Comparison of ENCODE assay signal across 6 worm cellular contexts in the genomic region with DNA sequence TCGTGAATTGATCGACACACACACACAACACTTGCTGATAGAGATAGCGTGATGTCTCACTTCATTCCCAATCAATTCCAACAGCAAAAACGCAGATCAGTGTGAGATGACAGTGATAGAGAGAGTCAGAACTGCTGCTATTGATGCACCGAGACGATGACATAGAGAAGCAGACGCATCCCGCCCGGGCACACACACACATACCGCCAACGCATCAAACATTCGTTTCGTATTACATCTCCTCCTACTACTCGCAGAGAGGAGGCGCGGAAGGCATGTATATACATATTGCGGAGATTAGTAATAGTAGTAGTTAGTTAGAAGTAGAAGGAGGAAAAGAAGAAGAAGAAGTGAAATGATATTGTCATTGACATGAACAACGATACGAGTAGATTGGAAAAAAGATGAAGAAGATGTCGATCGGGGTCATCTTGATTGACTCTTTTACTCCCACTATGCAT.
TF ChIP-seq lines count a peak whose summit lies in the region.

No protein-coding gene starts in this region.

TF ChIP-seq in whole organism, L1 larva, 84 proteins besides CTCF, POLR2A, EP300 and RAD21 (continued from another document and continues in another):
- TF ChIP-seq zag-1 (tag; optimal IDR thresholded peaks at IDR 0.05; lab: Kevin White, UChicago): no peak
- no peak for TF ChIP-seq sox-4 (tag; optimal IDR thresholded peaks at IDR 0.05; lab: Kevin White, UChicago)
- peak; percentile 61 for TF ChIP-seq C16A3.4 (tag; optimal IDR thresholded peaks at IDR 0.05; lab: Kevin White, UChicago)
- TF ChIP-seq efl-3 (GFP tag; optimal IDR thresholded peaks at IDR 0.05; lab: Kevin White, UChicago): no peak
- TF ChIP-seq rnt-1 (tag; optimal IDR thresholded peaks at IDR 0.05; lab: Kevin White, UChicago): peak; percentile 71
- TF ChIP-seq fkh-8 (tag; optimal IDR thresholded peaks at IDR 0.05; lab: Kevin White, UChicago): no peak
- TF ChIP-seq ceh-90 (tag; optimal IDR thresholded peaks at IDR 0.05; lab: Kevin White, UChicago): no peak
- no peak for TF ChIP-seq sup-37 (GFP tag; optimal IDR thresholded peaks at IDR 0.05; lab: Kevin White, UChicago)
- TF ChIP-seq hlh-4 (tag; optimal IDR thresholded peaks at IDR 0.05; lab: Kevin White, UChicago): no peak
- TF ChIP-seq mab-9 (GFP tag; IDR thresholded peaks at IDR 0.05; lab: Robert Waterston, UW): no peak
- no peak for TF ChIP-seq pax-3 (tag; optimal IDR thresholded peaks at IDR 0.05; lab: Kevin White, UChicago)
- peak; percentile 17 for TF ChIP-seq nhr-47 (tag; optimal IDR thresholded peaks at IDR 0.05; lab: Kevin White, UChicago)
- peak; percentile 4 to 64 for TF ChIP-seq lin-35 (GFP tag; optimal IDR thresholded peaks at IDR 0.05; lab: Kevin White, UChicago)
- no peak for TF ChIP-seq nhr-77 (tag; optimal IDR thresholded peaks at IDR 0.05; lab: Kevin White, UChicago)
- peak; percentile 59 for TF ChIP-seq unc-130 (tag; optimal IDR thresholded peaks at IDR 0.05; lab: Kevin White, UChicago)
- TF ChIP-seq unc-30 (tag; optimal IDR thresholded peaks at IDR 0.05; lab: Kevin White, UChicago): no peak
- no peak for TF ChIP-seq fos-1 (tag; optimal IDR thresholded peaks at IDR 0.05; lab: Kevin White, UChicago)
- peak; percentile 59 for TF ChIP-seq jun-1 (tag; optimal IDR thresholded peaks at IDR 0.05; lab: Kevin White, UChicago)
- no peak for TF ChIP-seq ceh-8 (GFP tag; optimal IDR thresholded peaks at IDR 0.05; lab: Kevin White, UChicago)
- no peak for TF ChIP-seq lin-39 (tag; optimal IDR thresholded peaks at IDR 0.05; lab: Kevin White, UChicago)
- TF ChIP-seq tbx-2 (tag; optimal IDR thresholded peaks at IDR 0.05; lab: Kevin White, UChicago): peak; percentile 0
- TF ChIP-seq aly-2 (tag; optimal IDR thresholded peaks at IDR 0.05; lab: Kevin White, UChicago): peak; percentile 30

TF ChIP-seq in whole organism, L2 larva, 48 proteins besides CTCF, POLR2A, EP300 and RAD21 (continued from another document):
- TF ChIP-seq nhr-21 (tag; optimal IDR thresholded peaks at IDR 0.05; lab: Kevin White, UChicago) (peak; percentile 67), ceh-16 (tag; optimal IDR thresholded peaks at IDR 0.05; lab: Kevin White, UChicago) (peak; percentile 62), ama-1 (optimal IDR thresholded peaks at IDR 0.05; lab: Kevin White, UChicago) (peak; percentile 19), nhr-77 (tag; optimal IDR thresholded peaks at IDR 0.05; lab: Kevin White, UChicago) (no peak), fos-1 (tag; optimal IDR thresholded peaks at IDR 0.05; lab: Kevin White, UChicago) (peak; percentile 95), snpc-4 (tag; optimal IDR thresholded peaks at IDR 0.05; lab: Kevin White, UChicago) (no peak), sma-3 (GFP tag; optimal IDR thresholded peaks at IDR 0.05; lab: Kevin White, UChicago) (peak; percentile 73), nhr-25 (tag; optimal IDR thresholded peaks at IDR 0.05; lab: Kevin White, UChicago) (peak; percentile 31), C34F6.9 (tag; optimal IDR thresholded peaks at IDR 0.05; lab: Kevin White, UChicago) (peak; percentile 41), skn-1 (tag; optimal IDR thresholded peaks at IDR 0.05; lab: Kevin White, UChicago) (peak; percentile 32), lsy-2 (tag; optimal IDR thresholded peaks at IDR 0.05; lab: Kevin White, UChicago) (peak in 1 of 2 experiments; percentile 49), F13H6.1 (tag; optimal IDR thresholded peaks at IDR 0.05; lab: Kevin White, UChicago) (peak; percentile 70), crh-2 (tag; optimal IDR thresholded peaks at IDR 0.05; lab: Kevin White, UChicago) (peak; percentile 45)

TF ChIP-seq in whole organism, L3 larva, 47 proteins besides CTCF, POLR2A, EP300 and RAD21 (continued from another document and continues in another):
- no peak for TF ChIP-seq ztf-11 (tag; optimal IDR thresholded peaks at IDR 0.05; lab: Kevin White, UChicago)
- peak; percentile 89 for TF ChIP-seq elt-1 (tag; optimal IDR thresholded peaks at IDR 0.05; lab: Kevin White, UChicago)
- TF ChIP-seq eor-1 (tag; optimal IDR thresholded peaks at IDR 0.05; lab: Kevin White, UChicago): no peak
- TF ChIP-seq skn-1 (tag; optimal IDR thresholded peaks at IDR 0.05; lab: Kevin White, UChicago): no peak
- peak; percentile 76 for TF ChIP-seq nhr-25 (tag; optimal IDR thresholded peaks at IDR 0.05; lab: Kevin White, UChicago)
- no peak for TF ChIP-seq snpc-4 (tag; optimal IDR thresholded peaks at IDR 0.05; lab: Kevin White, UChicago)
- TF ChIP-seq nhr-43 (tag; optimal IDR thresholded peaks at IDR 0.05; lab: Kevin White, UChicago; ENCODE audit: poor library complexity, severe bottlenecking): no peak
- TF ChIP-seq zag-1 (tag; optimal IDR thresholded peaks at IDR 0.05; lab: Kevin White, UChicago): no peak
- TF ChIP-seq ceh-9 (tag; optimal IDR thresholded peaks at IDR 0.05; lab: Kevin White, UChicago): no peak
- TF ChIP-seq ztf-4 (tag; optimal IDR thresholded peaks at IDR 0.05; lab: Kevin White, UChicago): no peak
- peak; percentile 18 for TF ChIP-seq mdl-1 (tag; optimal IDR thresholded peaks at IDR 0.05; lab: Kevin White, UChicago)
- peak; percentile 70 for TF ChIP-seq nhr-23 (tag; optimal IDR thresholded peaks at IDR 0.05; lab: Kevin White, UChicago)
- TF ChIP-seq nfya-1 (tag; optimal IDR thresholded peaks at IDR 0.05; lab: Kevin White, UChicago; ENCODE audit: insufficient read depth): peak; percentile 40
- no peak for TF ChIP-seq nhr-237 (tag; optimal IDR thresholded peaks at IDR 0.05; lab: Kevin White, UChicago)
- no peak for TF ChIP-seq fkh-10 (GFP tag; optimal IDR thresholded peaks at IDR 0.05; lab: Kevin White, UChicago)
- TF ChIP-seq nhr-12 (tag; optimal IDR thresholded peaks at IDR 0.05; lab: Kevin White, UChicago): no peak
- TF ChIP-seq fkh-2 (tag; optimal IDR thresholded peaks at IDR 0.05; lab: Kevin White, UChicago): no peak
- TF ChIP-seq egl-27 (tag; optimal IDR thresholded peaks at IDR 0.05; lab: Kevin White, UChicago): no peak
- no peak for TF ChIP-seq tbx-2 (tag; optimal IDR thresholded peaks at IDR 0.05; lab: Kevin White, UChicago)
- peak; percentile 92 for TF ChIP-seq ama-1 (optimal IDR thresholded peaks at IDR 0.05; lab: Kevin White, UChicago)
- peak; percentile 57 for TF ChIP-seq jun-1 (tag; optimal IDR thresholded peaks at IDR 0.05; lab: Kevin White, UChicago)
- peak; percentile 75 for TF ChIP-seq elt-2 (tag; optimal IDR thresholded peaks at IDR 0.05; lab: Kevin White, UChicago)
- no peak for TF ChIP-seq ZK546.5 (tag; optimal IDR thresholded peaks at IDR 0.05; lab: Kevin White, UChicago)
- TF ChIP-seq mml-1 (tag; optimal IDR thresholded peaks at IDR 0.05; lab: Kevin White, UChicago): no peak
- TF ChIP-seq aly-2 (tag; optimal IDR thresholded peaks at IDR 0.05; lab: Kevin White, UChicago): no peak

TF ChIP-seq in whole organism, L4 larva, 104 proteins besides CTCF, POLR2A, EP300 and RAD21 (continued from another document and continues in another):
- TF ChIP-seq unc-62 (GFP tag; optimal IDR thresholded peaks at IDR 0.05 in 1 of 2; lab: Kevin White, UChicago): peak in 1 of 2 experiments; percentile 42
- no peak for TF ChIP-seq unc-62 (tag; optimal IDR thresholded peaks at IDR 0.05; lab: Kevin White, UChicago)
- TF ChIP-seq pha-4 (GFP tag; IDR thresholded peaks at IDR 0.05; lab: Robert Waterston, UW): peak; percentile 66
- peak; percentile 18 for TF ChIP-seq pha-4 (tag; optimal IDR thresholded peaks at IDR 0.05; lab: Kevin White, UChicago)
- TF ChIP-seq daf-16 (GFP tag; optimal IDR thresholded peaks at IDR 0.05; lab: Kevin White, UChicago): no peak
- peak; percentile 68 for TF ChIP-seq daf-16 (tag; optimal IDR thresholded peaks at IDR 0.05; lab: Kevin White, UChicago)
- peak; percentile 2 for TF ChIP-seq ama-1 (optimal IDR thresholded peaks at IDR 0.05; lab: Kevin White, UChicago)
- peak; percentile 46 for TF ChIP-seq hmg-1.1 (GFP tag; IDR thresholded peaks at IDR 0.05; lab: Robert Waterston, UW)
- peak; percentile 93 for TF ChIP-seq nhr-28 (tag; optimal IDR thresholded peaks at IDR 0.05; lab: Kevin White, UChicago)
- TF ChIP-seq set-16 (GFP tag; IDR thresholded peaks at IDR 0.05; lab: Robert Waterston, UW): peak; percentile 34; the same call in 1 of the 2 replicates
- no peak for TF ChIP-seq spr-3 (GFP tag; optimal IDR thresholded peaks at IDR 0.05; lab: Kevin White, UChicago)
- TF ChIP-seq nhr-10 (tag; optimal IDR thresholded peaks at IDR 0.05; lab: Kevin White, UChicago): no peak
- no peak for TF ChIP-seq madf-5 (GFP tag; IDR thresholded peaks at IDR 0.05; lab: Robert Waterston, UW)
- no peak for TF ChIP-seq daf-19 (GFP tag; conservative IDR thresholded peaks at IDR 0.05; lab: Robert Waterston, UW)
- no peak for TF ChIP-seq ceh-62 (tag; optimal IDR thresholded peaks at IDR 0.05; lab: Kevin White, UChicago)
- peak; percentile 56; the same call in 1 of the 2 replicates for TF ChIP-seq lin-1 (GFP tag; IDR thresholded peaks at IDR 0.05; lab: Robert Waterston, UW)
- peak; percentile 79 for TF ChIP-seq hlh-30 (tag; optimal IDR thresholded peaks at IDR 0.05; lab: Kevin White, UChicago; ENCODE audit: insufficient read depth)
- TF ChIP-seq dpl-1 (GFP tag; optimal IDR thresholded peaks at IDR 0.05; lab: Kevin White, UChicago): peak; percentile 37
- TF ChIP-seq saeg-2 (GFP tag; IDR thresholded peaks at IDR 0.05; lab: Robert Waterston, UW): 0 out of 2 replicates have a peak, but pooled peaks have one; percentile 18
- TF ChIP-seq nhr-25 (tag; optimal IDR thresholded peaks at IDR 0.05; lab: Kevin White, UChicago; ENCODE audit: borderline replicate concordance, insufficient read depth): no peak
- peak; percentile 53 for TF ChIP-seq tra-1 (GFP tag; IDR thresholded peaks at IDR 0.05; lab: Robert Waterston, UW)
- TF ChIP-seq T26A8.4 (GFP tag; IDR thresholded peaks at IDR 0.05; lab: Robert Waterston, UW): peak; percentile 33
- TF ChIP-seq aha-1 (tag; lab: Kevin White, UChicago): peak; percentile 76
- TF ChIP-seq vab-7 (GFP tag; IDR thresholded peaks at IDR 0.05; lab: Robert Waterston, UW): no peak

TF ChIP-seq in whole organism, late embryonic, 69 proteins besides CTCF, POLR2A, EP300 and RAD21 (continued from another document):
- TF ChIP-seq tbx-2 (tag; optimal IDR thresholded peaks at IDR 0.05; lab: Kevin White, UChicago) (peak; percentile 29), ceh-18 (tag; optimal IDR thresholded peaks at IDR 0.05; lab: Kevin White, UChicago) (peak; percentile 63), ceh-34 (tag; optimal IDR thresholded peaks at IDR 0.05; lab: Kevin White, UChicago) (peak; percentile 89)

TF ChIP-seq in whole organism, young adult, 124 proteins besides CTCF, POLR2A, EP300 and RAD21 (continued from another document and continues in another):
- TF ChIP-seq nfyb-1 (GFP tag; IDR thresholded peaks at IDR 0.05; lab: Robert Waterston, UW) (no peak), ceh-27 (GFP tag; optimal IDR thresholded peaks at IDR 0.05; lab: Kevin White, UChicago) (no peak), attf-3 (GFP tag; conservative IDR thresholded peaks at IDR 0.05; lab: Robert Waterston, UW) (no peak), B0261.1 (tag; optimal IDR thresholded peaks at IDR 0.05; lab: Kevin White, UChicago) (no peak), bed-1 (GFP tag; IDR thresholded peaks at IDR 0.05; lab: Robert Waterston, UW) (no peak), cebp-1 (GFP tag; IDR thresholded peaks at IDR 0.05; lab: Robert Waterston, UW) (no peak), cebp-1 (tag; optimal IDR thresholded peaks at IDR 0.05; lab: Kevin White, UChicago) (peak; percentile 44), him-1 (tag; optimal IDR thresholded peaks at IDR 0.05; lab: Kevin White, UChicago) (no peak), Y67H2A.10 (GFP tag; conservative IDR thresholded peaks at IDR 0.05; lab: Robert Waterston, UW) (no peak), C06A6.2 (GFP tag; conservative IDR thresholded peaks at IDR 0.05; lab: Robert Waterston, UW) (0 out of 2 replicates have a peak, but pooled peaks have one; percentile 11), lir-1 (GFP tag; conservative IDR thresholded peaks at IDR 0.05; lab: Robert Waterston, UW) (no peak), ceh-91 (GFP tag; IDR thresholded peaks at IDR 0.05; lab: Robert Waterston, UW) (no peak), ztf-25 (GFP tag; IDR thresholded peaks at IDR 0.05; lab: Robert Waterston, UW) (no peak), nhr-90 (tag; optimal IDR thresholded peaks at IDR 0.05; lab: Kevin White, UChicago) (peak; percentile 50), ceh-40 (GFP tag; IDR thresholded peaks at IDR 0.05; lab: Robert Waterston, UW) (no peak), ccch-3 (GFP tag; optimal IDR thresholded peaks at IDR 0.05; lab: Kevin White, UChicago) (no peak), efl-1 (GFP tag; optimal IDR thresholded peaks at IDR 0.05; lab: Kevin White, UChicago) (no peak), nhr-120 (GFP tag; IDR thresholded peaks at IDR 0.05; lab: Robert Waterston, UW) (no peak), ZK185.1 (tag; optimal IDR thresholded peaks at IDR 0.05; lab: Kevin White, UChicago; ENCODE audit: poor library complexity, severe bottlenecking) (no peak), nfya-2 (GFP tag; IDR thresholded peaks at IDR 0.05; lab: Robert Waterston, UW) (no peak), F39B2.1 (GFP tag; IDR thresholded peaks at IDR 0.05; lab: Robert Waterston, UW) (no peak), somi-1 (GFP tag; optimal IDR thresholded peaks at IDR 0.05; lab: Kevin White, UChicago) (peak; percentile 56), atf-7 (tag; optimal IDR thresholded peaks at IDR 0.05; lab: Kevin White, UChicago) (peak; percentile 47), aptf-3 (GFP tag; IDR thresholded peaks at IDR 0.05; lab: Robert Waterston, UW) (no peak), ztf-28 (GFP tag; IDR thresholded peaks at IDR 0.05; lab: Robert Waterston, UW) (no peak), madf-8 (GFP tag; conservative IDR thresholded peaks at IDR 0.05; lab: Robert Waterston, UW) (no peak), madf-3 (GFP tag; IDR thresholded peaks at IDR 0.05; lab: Robert Waterston, UW) (no peak), sptf-2 (GFP tag; optimal IDR thresholded peaks at IDR 0.05; lab: Kevin White, UChicago) (no peak), aptf-2 (GFP tag; conservative IDR thresholded peaks at IDR 0.05; lab: Robert Waterston, UW) (no peak), Y79H2A.3 (GFP tag; conservative IDR thresholded peaks at IDR 0.05; lab: Robert Waterston, UW) (no peak), cebp-2 (GFP tag; IDR thresholded peaks at IDR 0.05; lab: Robert Waterston, UW) (no peak), F49E8.2 (tag; optimal IDR thresholded peaks at IDR 0.05; lab: Kevin White, UChicago; ENCODE audit: insufficient read depth) (no peak), ceh-79 (tag; optimal IDR thresholded peaks at IDR 0.05; lab: Kevin White, UChicago) (no peak), snpc-1.1 (tag; optimal IDR thresholded peaks at IDR 0.05; lab: Kevin White, UChicago; ENCODE audit: insufficient read depth) (no peak), F10E7.11 (tag; optimal IDR thresholded peaks at IDR 0.05; lab: Kevin White, UChicago) (no peak), pha-4 (tag; optimal IDR thresholded peaks at IDR 0.05; lab: Kevin White, UChicago) (no peak), T26A5.8 (tag; optimal IDR thresholded peaks at IDR 0.05; lab: Kevin White, UChicago) (no peak), K11D2.4 (GFP tag; IDR thresholded peaks at IDR 0.05; lab: Robert Waterston, UW) (peak; percentile 19; the same call in 1 of the 2 replicates), F57A8.1 (GFP tag; optimal IDR thresholded peaks at IDR 0.05; lab: Kevin White, UChicago) (no peak), ztf-22 (GFP tag; optimal IDR thresholded peaks at IDR 0.05; lab: Kevin White, UChicago) (peak; percentile 76), tbx-9 (tag; optimal IDR thresholded peaks at IDR 0.05; lab: Kevin White, UChicago; ENCODE audit: borderline replicate concordance) (no peak), F22D6.2 (tag; optimal IDR thresholded peaks at IDR 0.05; lab: Kevin White, UChicago) (peak; percentile 5), rcor-1 (GFP tag; IDR thresholded peaks at IDR 0.05; lab: Robert Waterston, UW) (no peak), hlh-12 (tag; optimal IDR thresholded peaks at IDR 0.05; lab: Kevin White, UChicago) (no peak), xnd-1 (tag; optimal IDR thresholded peaks at IDR 0.05; lab: Kevin White, UChicago) (no peak), ztf-3 (GFP tag; optimal IDR thresholded peaks at IDR 0.05; lab: Kevin White, UChicago) (no peak), mxl-1 (tag; optimal IDR thresholded peaks at IDR 0.05; lab: Kevin White, UChicago) (no peak), mel-28 (tag; optimal IDR thresholded peaks at IDR 0.05; lab: Kevin White, UChicago; ENCODE audit: borderline replicate concordance) (no peak), sdz-38 (tag; optimal IDR thresholded peaks at IDR 0.05; lab: Kevin White, UChicago) (no peak), T07F8.4 (tag; optimal IDR thresholded peaks at IDR 0.05; lab: Kevin White, UChicago) (no peak), pbrm-1 (GFP tag; IDR thresholded peaks at IDR 0.05; lab: Robert Waterston, UW) (no peak), nhr-27 (tag; optimal IDR thresholded peaks at IDR 0.05; lab: Kevin White, UChicago) (no peak)
